Worm (Caenorhabditis elegans) whole organism, L4/young adult: Measurements from ENCODE around the gene math-48.

ENCODE experiments used
- dao-5 ChIP-seq: sonication (generic microtip); optimal IDR thresholded peaks from 2 replicates; lab custom pipeline; 2016; ENCODE audit warnings: missing genotype, missing genetic modification characterization, moderate library complexity, missing compliant biosample characterization
- him-1 ChIP-seq: sonication (generic microtip); optimal IDR thresholded peaks from 2 replicates; lab custom pipeline; 2016; ENCODE audit warnings: missing genotype, missing genetic modification reagents, missing genetic modification characterization, missing compliant biosample characterization

- TF ChIP-seq him-1 (tag; lab: Kevin White, UChicago): no peak
- no peak for TF ChIP-seq dao-5 (tag; lab: Kevin White, UChicago)
Measured at ce11 chrII:1989010-1989409, 42.7 kb upstream of the math-48 start, which contains the start of gene math-44.
